Fruit fly (Drosophila melanogaster): ENCODE measurements around the gene Acsf3.

Gene Acsf3

dm6 chrX:7291850-7292499, 36.9 kb upstream of the Acsf3 start (continued):
- TF ChIP-seq CG33213 (GFP tag; optimal IDR thresholded peaks at IDR 0.05), result peak; percentile 43
- TF ChIP-seq Hsf (GFP tag; optimal IDR thresholded peaks at IDR 0.05), result peak; percentile 66
- TF ChIP-seq sug (tag; optimal IDR thresholded peaks at IDR 0.05), result no peak
- peak; percentile 69; the same call in 1 of the 2 replicates for TF ChIP-seq Drgx (GFP tag; IDR thresholded peaks at IDR 0.05)
- peak; percentile 21 for TF ChIP-seq caup (GFP tag; optimal IDR thresholded peaks at IDR 0.05; ENCODE audit: severe bottlenecking)
- TF ChIP-seq Hr3 (GFP tag; optimal IDR thresholded peaks at IDR 0.05), result peak; percentile 75
- TF ChIP-seq ro (GFP tag; IDR thresholded peaks at IDR 0.05), result peak; percentile 6; the same call in 1 of the 2 replicates
- peak; percentile 97 for TF ChIP-seq CG15696 (tag; optimal IDR thresholded peaks at IDR 0.05)
- TF ChIP-seq Sin3A (optimal IDR thresholded peaks at IDR 0.05), result no peak
- TF ChIP-seq Fer2 (tag; optimal IDR thresholded peaks at IDR 0.05), result peak; percentile 21
- no peak for TF ChIP-seq sna (GFP tag; IDR thresholded peaks at IDR 0.05; ENCODE audit: partially characterized antibody)
- no peak for TF ChIP-seq Ravus (GFP tag; IDR thresholded peaks at IDR 0.05)
- no peak for TF ChIP-seq fru (optimal IDR thresholded peaks at IDR 0.05)
- no peak for TF ChIP-seq Lim3 (GFP tag; IDR thresholded peaks at IDR 0.05)
- peak; percentile 62 for TF ChIP-seq Ptx1 (GFP tag; IDR thresholded peaks at IDR 0.05)
- TF ChIP-seq CG11504 (tag; optimal IDR thresholded peaks at IDR 0.05), result peak; percentile 75
- no peak for TF ChIP-seq Hand (GFP tag; optimal IDR thresholded peaks at IDR 0.05)
- peak; percentile 53 for TF ChIP-seq CG8944 (GFP tag; optimal IDR thresholded peaks at IDR 0.05)
- peak; percentile 89 for TF ChIP-seq gsb-n (tag; optimal IDR thresholded peaks at IDR 0.05)
- peak; percentile 68; the same call in 2 of the 3 replicates for TF ChIP-seq tgo (GFP tag; IDR thresholded peaks at IDR 0.05)
- peak; percentile 58 for TF ChIP-seq Bteb2 (GFP tag; optimal IDR thresholded peaks at IDR 0.05)
- TF ChIP-seq pzg (GFP tag; optimal IDR thresholded peaks at IDR 0.05), result no peak
- TF ChIP-seq D19A (tag; optimal IDR thresholded peaks at IDR 0.05), result peak; percentile 76
- peak; percentile 50 for TF ChIP-seq gcm2 (GFP tag; optimal IDR thresholded peaks at IDR 0.05)
- TF ChIP-seq Myb (GFP tag; optimal IDR thresholded peaks at IDR 0.05), result no peak
- TF ChIP-seq abd-A (tag; optimal IDR thresholded peaks at IDR 0.05), result no peak
- peak; percentile 77 for TF ChIP-seq sens-2 (GFP tag; IDR thresholded peaks at IDR 0.05)
- no peak for TF ChIP-seq eyg (GFP tag; optimal IDR thresholded peaks at IDR 0.05)
- peak; percentile 41 for TF ChIP-seq CG5953 (GFP tag; IDR thresholded peaks at IDR 0.05)
- TF ChIP-seq CG10274 (GFP tag; optimal IDR thresholded peaks at IDR 0.05), result no peak
- no peak for TF ChIP-seq GATAe (GFP tag; conservative IDR thresholded peaks at IDR 0.05)
- TF ChIP-seq unc-4 (GFP tag; IDR thresholded peaks at IDR 0.05; ENCODE audit: partially characterized antibody), result no peak
- no peak for TF ChIP-seq fu2 (GFP tag; optimal IDR thresholded peaks at IDR 0.05)
- no peak for TF ChIP-seq CG2889 (GFP tag; IDR thresholded peaks at IDR 0.05)
- no peak for TF ChIP-seq bowl (GFP tag; IDR thresholded peaks at IDR 0.05)
- TF ChIP-seq CG7963 (GFP tag; IDR thresholded peaks at IDR 0.05; ENCODE audit: partially characterized antibody), result no peak
- TF ChIP-seq aop (GFP tag; IDR thresholded peaks at IDR 0.05), result no peak
- peak; percentile 79 for TF ChIP-seq croc (GFP tag; conservative IDR thresholded peaks at IDR 0.05)
- peak; percentile 59 for TF ChIP-seq CG2875 (GFP tag; optimal IDR thresholded peaks at IDR 0.05)
- no peak for TF ChIP-seq Nf-YC (tag; optimal IDR thresholded peaks at IDR 0.05)
- TF ChIP-seq CG14710 (tag; optimal IDR thresholded peaks at IDR 0.05), result no peak
- peak; percentile 60 for TF ChIP-seq Elba2 (GFP tag; optimal IDR thresholded peaks at IDR 0.05)
- TF ChIP-seq Hr78 (GFP tag; optimal IDR thresholded peaks at IDR 0.05), result peak in 1 of 2 experiments; percentile 44
- no peak for TF ChIP-seq CG3163 (GFP tag; optimal IDR thresholded peaks at IDR 0.05)
- peak; percentile 21; the same call in 1 of the 2 replicates for TF ChIP-seq E2f2 (GFP tag; IDR thresholded peaks at IDR 0.05)
- peak; percentile 88 for TF ChIP-seq CG12391 (tag; optimal IDR thresholded peaks at IDR 0.05)
- peak; percentile 36; the same call in 1 of the 2 replicates for TF ChIP-seq peb (GFP tag; IDR thresholded peaks at IDR 0.05)
- no peak for TF ChIP-seq chinmo (GFP tag; IDR thresholded peaks at IDR 0.05; ENCODE audit: partially characterized antibody)
- TF ChIP-seq vvl (GFP tag; IDR thresholded peaks at IDR 0.05), result peak; percentile 92
- no peak for TF ChIP-seq Scr (GFP tag; IDR thresholded peaks at IDR 0.05; ENCODE audit: partially characterized antibody)
